Fruit fly (Drosophila melanogaster) S2 (cell line): ENCODE measurements around the gene AgmNAT.

Experiments
- CG8478 ChIP-seq: fragments of >200 bp; optimal IDR thresholded peaks from 2 replicates; lab custom pipeline; 2018
- CTCF ChIP-seq, 2 experiments: fragments of >200 bp; optimal IDR thresholded peaks; 2 replicates each; lab custom pipeline; 2018

DNA sequence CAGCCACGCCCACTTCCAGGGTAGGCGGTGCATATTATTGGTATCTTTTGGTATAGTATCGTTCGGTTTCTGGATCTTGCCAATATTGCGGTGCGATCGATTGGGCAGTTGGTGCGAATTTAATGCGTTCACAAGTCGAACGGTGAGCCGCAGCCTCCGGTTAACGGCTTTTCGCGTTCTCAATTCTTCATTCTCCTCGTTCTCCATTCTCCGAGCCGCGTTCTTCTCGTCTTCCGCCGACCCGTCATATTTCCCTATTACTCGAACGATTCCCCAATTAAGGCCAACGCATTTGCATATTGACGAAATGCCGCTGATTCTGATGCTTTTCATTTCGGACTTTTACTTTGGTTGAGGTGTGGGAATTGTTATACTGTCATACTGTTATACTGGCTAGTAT, 39.1 kb downstream of the AgmNAT start, which contains the start of gene CG42264:
- TF ChIP-seq CTCF (optimal IDR thresholded peaks at IDR 0.05; lab: Kevin White, UChicago), result no peak
- no peak for TF ChIP-seq CG8478 (lab: Kevin White, UChicago)
